Worm (Caenorhabditis elegans): ENCODE measurements around the gene nhr-126.

- TF ChIP-seq nhr-28 (tag; optimal IDR thresholded peaks at IDR 0.05) (no peak), egl-27 (tag; optimal IDR thresholded peaks at IDR 0.05) (no peak), elt-3 (tag; optimal IDR thresholded peaks at IDR 0.05) (no peak), mdl-1 (tag; optimal IDR thresholded peaks at IDR 0.05) (no peak), R02D3.7 (tag; optimal IDR thresholded peaks at IDR 0.05) (no peak), unc-62 (GFP tag; optimal IDR thresholded peaks at IDR 0.05) (no peak), nhr-11 (tag; optimal IDR thresholded peaks at IDR 0.05) (no peak)
Measured at ce11 chrV:2215352-2215751, 13.5 kb upstream of the nhr-126 start, which contains the start of gene nstp-8.
